Worm (Caenorhabditis elegans): ENCODE data around the gene ZC443.1.
A peak's percentile ranks its signal among the peaks of the same experiment; 100 is the strongest.

The ZC443.1 gene

ce11 chrV:12784861-12785260 is 25.0 kb downstream of the ZC443.1 start, which contains the start of gene sre-20:
TSS of gene sre-20 (minus strand) at chrV:12784961.
- TF ChIP-seq aly-1 (tag; optimal IDR thresholded peaks at IDR 0.05) (no peak), tra-4 (tag; optimal IDR thresholded peaks at IDR 0.05) (no peak), sea-1 (GFP tag; conservative IDR thresholded peaks at IDR 0.05) (no peak), ceh-36 (tag; optimal IDR thresholded peaks at IDR 0.05) (no peak), ama-1 (optimal IDR thresholded peaks at IDR 0.05) (no peak), B0310.2 (tag; optimal IDR thresholded peaks at IDR 0.05) (no peak), hmg-4 (GFP tag; optimal IDR thresholded peaks at IDR 0.05) (no peak), pes-1 (GFP tag; IDR thresholded peaks at IDR 0.05) (no peak), hmbx-1 (tag; optimal IDR thresholded peaks at IDR 0.05) (no peak), ceh-13 (GFP tag; optimal IDR thresholded peaks at IDR 0.05) (no peak), hnd-1 (tag; optimal IDR thresholded peaks at IDR 0.05) (no peak), tbx-37 (GFP tag; conservative IDR thresholded peaks at IDR 0.05) (no peak), scrt-1 (GFP tag; IDR thresholded peaks at IDR 0.05) (no peak), flt-1 (GFP tag; IDR thresholded peaks at IDR 0.05) (no peak), F13C5.2 (tag; optimal IDR thresholded peaks at IDR 0.05) (no peak), ets-7 (tag; optimal IDR thresholded peaks at IDR 0.05) (no peak), tbx-11 (GFP tag; IDR thresholded peaks at IDR 0.05) (no peak)

- TF ChIP-seq scrt-1 (GFP tag; IDR thresholded peaks at IDR 0.05) (peak; percentile 98), ama-1 (optimal IDR thresholded peaks at IDR 0.05) (no peak), F13C5.2 (tag; optimal IDR thresholded peaks at IDR 0.05) (peak; percentile 88), tra-4 (tag; optimal IDR thresholded peaks at IDR 0.05) (peak; percentile 74), aly-1 (tag; optimal IDR thresholded peaks at IDR 0.05) (peak; percentile 90), sea-1 (GFP tag; conservative IDR thresholded peaks at IDR 0.05) (peak; percentile 98), flt-1 (GFP tag; IDR thresholded peaks at IDR 0.05) (peak; percentile 97), tbx-37 (GFP tag; conservative IDR thresholded peaks at IDR 0.05) (peak; percentile 94), pes-1 (GFP tag; IDR thresholded peaks at IDR 0.05) (peak; percentile 97), ceh-36 (tag; optimal IDR thresholded peaks at IDR 0.05) (peak; percentile 93), hmg-4 (GFP tag; optimal IDR thresholded peaks at IDR 0.05) (peak; percentile 94), B0310.2 (tag; optimal IDR thresholded peaks at IDR 0.05) (peak; percentile 90), ets-7 (tag; optimal IDR thresholded peaks at IDR 0.05) (peak; percentile 77), hnd-1 (tag; optimal IDR thresholded peaks at IDR 0.05) (peak; percentile 88), ceh-13 (GFP tag; optimal IDR thresholded peaks at IDR 0.05) (peak; percentile 85), tbx-11 (GFP tag; IDR thresholded peaks at IDR 0.05) (peak; percentile 95), hmbx-1 (tag; optimal IDR thresholded peaks at IDR 0.05) (peak; percentile 80)
Measured at ce11 chrV:12780248-12780647, 29.6 kb downstream of the ZC443.1 start.

- TF ChIP-seq aly-1 (tag; optimal IDR thresholded peaks at IDR 0.05) (no peak), B0310.2 (tag; optimal IDR thresholded peaks at IDR 0.05) (no peak), tbx-37 (GFP tag; conservative IDR thresholded peaks at IDR 0.05) (no peak), ceh-13 (GFP tag; optimal IDR thresholded peaks at IDR 0.05) (no peak), scrt-1 (GFP tag; IDR thresholded peaks at IDR 0.05) (no peak), ets-7 (tag; optimal IDR thresholded peaks at IDR 0.05) (no peak), hmbx-1 (tag; optimal IDR thresholded peaks at IDR 0.05) (no peak), tbx-11 (GFP tag; IDR thresholded peaks at IDR 0.05) (no peak), pes-1 (GFP tag; IDR thresholded peaks at IDR 0.05) (no peak), flt-1 (GFP tag; IDR thresholded peaks at IDR 0.05) (no peak), ceh-36 (tag; optimal IDR thresholded peaks at IDR 0.05) (no peak), hnd-1 (tag; optimal IDR thresholded peaks at IDR 0.05) (no peak), tra-4 (tag; optimal IDR thresholded peaks at IDR 0.05) (no peak), F13C5.2 (tag; optimal IDR thresholded peaks at IDR 0.05) (no peak), ama-1 (optimal IDR thresholded peaks at IDR 0.05) (no peak), sea-1 (GFP tag; conservative IDR thresholded peaks at IDR 0.05) (no peak)
Measured at ce11 chrV:12773852-12774251, 36.0 kb downstream of the ZC443.1 start.

ce11 chrV:12773222-12773621 is 36.7 kb downstream of the ZC443.1 start, which contains the start of gene ZC455.1:
TSS of gene ZC455.1 (plus strand) at chrV:12773522.
- no peak for TF ChIP-seq ama-1 (optimal IDR thresholded peaks at IDR 0.05)
- TF ChIP-seq ets-7 (tag; optimal IDR thresholded peaks at IDR 0.05) = no peak
- TF ChIP-seq tbx-37 (GFP tag; conservative IDR thresholded peaks at IDR 0.05) = no peak

- no peak for TF ChIP-seq pes-1 (GFP tag; IDR thresholded peaks at IDR 0.05)
Measured at ce11 chrV:12768946-12769345, 40.9 kb downstream of the ZC443.1 start, which contains the start of gene srt-43. TSS of gene srt-43 (plus strand) at chrV:12769246.

ce11 chrV:12763291-12763995 is 46.4 kb downstream of the ZC443.1 start, which contains the start of the genes abcf-1 and scc-3:
TSS of gene abcf-1 (minus strand) at chrV:12763375.
TSS of gene scc-3 (plus strand) at chrV:12763945.
- TF ChIP-seq pes-1 (GFP tag; IDR thresholded peaks at IDR 0.05) (no peak), scrt-1 (GFP tag; IDR thresholded peaks at IDR 0.05) (no peak), aly-1 (tag; optimal IDR thresholded peaks at IDR 0.05) (no peak), tbx-11 (GFP tag; IDR thresholded peaks at IDR 0.05) (no peak), F13C5.2 (tag; optimal IDR thresholded peaks at IDR 0.05) (peak; percentile 20)

ce11 chrV:12760913-12761312 is 49.0 kb downstream of the ZC443.1 start, which contains the start of gene F18E2.15:
TSS of gene F18E2.15 (minus strand) at chrV:12761013.
- TF ChIP-seq hmg-4 (GFP tag; optimal IDR thresholded peaks at IDR 0.05) (no peak), ets-7 (tag; optimal IDR thresholded peaks at IDR 0.05) (no peak), hnd-1 (tag; optimal IDR thresholded peaks at IDR 0.05) (no peak), ceh-13 (GFP tag; optimal IDR thresholded peaks at IDR 0.05) (no peak), tra-4 (tag; optimal IDR thresholded peaks at IDR 0.05) (no peak), ama-1 (optimal IDR thresholded peaks at IDR 0.05) (no peak), scrt-1 (GFP tag; IDR thresholded peaks at IDR 0.05) (no peak), pes-1 (GFP tag; IDR thresholded peaks at IDR 0.05) (no peak), F13C5.2 (tag; optimal IDR thresholded peaks at IDR 0.05) (no peak), aly-1 (tag; optimal IDR thresholded peaks at IDR 0.05) (no peak), tbx-11 (GFP tag; IDR thresholded peaks at IDR 0.05) (no peak), ceh-36 (tag; optimal IDR thresholded peaks at IDR 0.05) (no peak), tbx-37 (GFP tag; conservative IDR thresholded peaks at IDR 0.05) (no peak), flt-1 (GFP tag; IDR thresholded peaks at IDR 0.05) (no peak), B0310.2 (tag; optimal IDR thresholded peaks at IDR 0.05) (no peak)
